Fruit fly (Drosophila melanogaster): Measurements from ENCODE around the gene GstD5.

dm6 chr3R:12361962-12362497, 13.5 kb upstream of the GstD5 start:
- TF ChIP-seq Pif1A (GFP tag; optimal IDR thresholded peaks at IDR 0.05) (no peak), EcR (GFP tag; optimal IDR thresholded peaks at IDR 0.05) (no peak), gl (tag; optimal IDR thresholded peaks at IDR 0.05) (no peak), CG17806 (tag; optimal IDR thresholded peaks at IDR 0.05) (no peak), CG13204 (GFP tag; optimal IDR thresholded peaks at IDR 0.05) (no peak), CG8301 (tag; optimal IDR thresholded peaks at IDR 0.05) (no peak), Snoo (tag; optimal IDR thresholded peaks at IDR 0.05) (no peak), CG8159 (tag; optimal IDR thresholded peaks at IDR 0.05) (no peak)
